Worm (Caenorhabditis elegans) whole organism, dauer: ENCODE measurements around the gene polh-1.
A peak's percentile ranks its signal among the peaks of the same experiment; 100 is the strongest.

ENCODE experiments used
- unc-62 ChIP-seq: sonication (generic microtip); optimal IDR thresholded peaks from 2 replicates; lab custom pipeline; 2017; ENCODE audit warnings: missing biosample characterization, missing genetic modification reagents, missing genetic modification characterization

Gene polh-1

ce11 chrIII:1923419-1924318, 26.4 kb downstream of the polh-1 start:
- TF ChIP-seq unc-62 (GFP tag; lab: Kevin White, UChicago): peak; percentile 46

ce11 chrIII:1922516-1922915, 27.6 kb downstream of the polh-1 start:
- TF ChIP-seq unc-62 (GFP tag; lab: Kevin White, UChicago): no peak

- no peak for TF ChIP-seq unc-62 (GFP tag; lab: Kevin White, UChicago)
Measured at ce11 chrIII:1922081-1922480, 28.0 kb downstream of the polh-1 start.

- TF ChIP-seq unc-62 (GFP tag; lab: Kevin White, UChicago): peak; percentile 16
Measured at ce11 chrIII:1921136-1921680, 28.9 kb downstream of the polh-1 start.

ce11 chrIII:1918311-1918932, 31.6 kb downstream of the polh-1 start:
- no peak for TF ChIP-seq unc-62 (GFP tag; lab: Kevin White, UChicago)

- TF ChIP-seq unc-62 (GFP tag; lab: Kevin White, UChicago): no peak
Measured at ce11 chrIII:1905589-1905988, 44.5 kb downstream of the polh-1 start, which contains the start of the genes B0524.6 and pqn-41. Gene B0524.6 (minus strand): TSS chrIII:1905640. Gene pqn-41 (plus strand): TSS chrIII:1905958.

- TF ChIP-seq unc-62 (GFP tag; lab: Kevin White, UChicago): no peak
Measured at ce11 chrIII:1903966-1904365, 46.1 kb downstream of the polh-1 start.
